Worm (Caenorhabditis elegans): ENCODE results near the gene B0361.14.

- TF ChIP-seq F33H1.4 (GFP tag; IDR thresholded peaks at IDR 0.05) (no peak), madf-8 (GFP tag; conservative IDR thresholded peaks at IDR 0.05) (no peak), Y79H2A.3 (GFP tag; conservative IDR thresholded peaks at IDR 0.05) (no peak), ama-1 (optimal IDR thresholded peaks at IDR 0.05) (no peak), ama-1 (GFP tag; optimal IDR thresholded peaks at IDR 0.05) (no peak), cebp-2 (GFP tag; IDR thresholded peaks at IDR 0.05) (no peak), lin-26 (GFP tag; IDR thresholded peaks at IDR 0.05) (no peak)
Observed at ce11 chrIII:7305649-7305977, 6.3 kb upstream of the B0361.14 start.
